Worm (Caenorhabditis elegans): ENCODE data around the gene F41G3.19.

F41G3.19 gene

DNA sequence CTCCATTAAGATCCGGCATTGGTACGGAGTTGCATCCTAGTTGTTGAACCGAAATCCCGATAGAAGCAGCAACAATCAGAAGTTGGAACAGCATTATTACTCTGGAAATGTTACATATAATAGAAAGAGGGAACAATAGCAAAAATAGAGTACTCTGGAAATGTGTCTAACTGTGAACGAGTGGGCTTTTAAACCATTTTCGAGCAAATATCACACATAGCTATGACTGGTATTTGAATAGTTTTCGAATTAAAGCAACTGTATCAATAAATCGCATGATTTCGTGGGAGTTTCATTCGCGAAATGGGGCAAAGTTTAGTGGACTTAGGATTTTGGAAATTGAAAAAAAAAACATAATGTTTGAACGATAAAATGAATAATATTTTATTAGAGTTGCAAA, 2.5 kb downstream of the F41G3.19 start, which contains the start of gene F41G3.10:
Gene F41G3.10, minus strand, starts transcription at position 101 of the 400 bp plus-strand sequence.
- TF ChIP-seq Y53F4B.3 (GFP tag; IDR thresholded peaks at IDR 0.05): no peak
- no peak for TF ChIP-seq nhr-80 (tag; optimal IDR thresholded peaks at IDR 0.05)
- no peak for TF ChIP-seq fkh-3 (tag; optimal IDR thresholded peaks at IDR 0.05)
- no peak for TF ChIP-seq ekl-4 (GFP tag; IDR thresholded peaks at IDR 0.05)
- TF ChIP-seq ceh-27 (GFP tag; optimal IDR thresholded peaks at IDR 0.05): no peak
- no peak for TF ChIP-seq madf-8 (GFP tag; conservative IDR thresholded peaks at IDR 0.05)
- TF ChIP-seq egl-18 (GFP tag; IDR thresholded peaks at IDR 0.05): no peak
- no peak for TF ChIP-seq nhr-90 (tag; optimal IDR thresholded peaks at IDR 0.05)
- TF ChIP-seq him-1 (tag; optimal IDR thresholded peaks at IDR 0.05): no peak
- no peak for TF ChIP-seq ztf-22 (GFP tag; optimal IDR thresholded peaks at IDR 0.05)
- no peak for TF ChIP-seq ztf-25 (GFP tag; IDR thresholded peaks at IDR 0.05)
- no peak for TF ChIP-seq B0261.1 (tag; optimal IDR thresholded peaks at IDR 0.05)
- TF ChIP-seq attf-5 (GFP tag; optimal IDR thresholded peaks at IDR 0.05): no peak
- TF ChIP-seq pha-4 (tag; optimal IDR thresholded peaks at IDR 0.05): no peak
- TF ChIP-seq hmg-1.2 (GFP tag; IDR thresholded peaks at IDR 0.05): no peak

DNA sequence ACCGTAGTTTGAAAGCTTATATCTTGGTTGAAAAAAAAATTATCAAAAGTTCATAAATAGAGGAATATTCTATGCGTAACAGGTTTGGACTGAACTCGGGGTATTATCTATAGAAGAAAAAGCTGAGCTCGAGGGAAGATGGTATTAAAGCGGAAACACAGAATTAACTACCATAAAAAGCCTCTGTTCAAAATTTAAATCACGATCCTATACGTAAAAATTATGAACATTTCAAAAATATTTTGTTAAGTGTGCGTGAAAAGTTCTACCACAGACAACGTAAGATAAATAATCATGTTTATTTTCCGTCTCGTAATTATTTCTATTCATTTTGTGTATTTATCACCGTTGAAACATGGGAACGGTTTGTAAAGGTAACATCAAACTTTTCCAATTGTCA, 5.5 kb downstream of the F41G3.19 start, which contains the start of gene F41G3.5:
Gene F41G3.5, plus strand, starts transcription at position 301 of the 400 bp plus-strand sequence.
- TF ChIP-seq D2030.7 (GFP tag; IDR thresholded peaks at IDR 0.05) (no peak), pha-4 (tag; optimal IDR thresholded peaks at IDR 0.05) (no peak), lsy-27 (tag; optimal IDR thresholded peaks at IDR 0.05; ENCODE audit: borderline replicate concordance, insufficient read depth) (no peak), Y79H2A.3 (GFP tag; conservative IDR thresholded peaks at IDR 0.05) (no peak), C17E4.6 (GFP tag; IDR thresholded peaks at IDR 0.05) (no peak), ceh-58 (GFP tag; IDR thresholded peaks at IDR 0.05) (no peak), hmg-1.2 (GFP tag; IDR thresholded peaks at IDR 0.05) (no peak), athp-1 (tag; optimal IDR thresholded peaks at IDR 0.05) (no peak), hrde-1 (tag; optimal IDR thresholded peaks at IDR 0.05; ENCODE audit: borderline replicate concordance) (no peak)

DNA sequence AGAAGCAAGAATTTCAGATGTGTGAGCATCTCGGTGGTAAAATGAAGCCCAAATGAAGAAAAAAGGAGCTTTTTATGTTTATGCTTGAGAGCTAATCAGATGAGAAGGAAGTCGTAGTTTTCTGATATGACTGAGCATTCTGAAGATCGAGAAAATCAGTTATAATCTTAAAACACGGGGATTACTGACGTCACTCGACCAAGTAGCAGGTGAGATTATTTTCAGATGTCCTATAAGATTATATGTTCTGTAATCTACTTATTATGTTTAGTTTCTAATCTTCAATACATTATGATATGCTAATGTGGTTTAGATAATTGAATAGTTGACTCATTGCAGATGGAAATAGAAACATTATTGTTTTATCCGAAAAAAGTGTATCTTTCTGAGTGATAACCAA, 6.1 kb downstream of the F41G3.19 start, which contains the start of gene ins-14:
Gene ins-14, minus strand, starts transcription at position 32 of the 400 bp plus-strand sequence.
- TF ChIP-seq ceh-27 (GFP tag; optimal IDR thresholded peaks at IDR 0.05): no peak
- TF ChIP-seq B0035.1 (tag; optimal IDR thresholded peaks at IDR 0.05): no peak
- no peak for TF ChIP-seq F33H1.4 (GFP tag; IDR thresholded peaks at IDR 0.05)
- no peak for TF ChIP-seq dox-1 (GFP tag; IDR thresholded peaks at IDR 0.05)
- no peak for TF ChIP-seq madf-6 (GFP tag; IDR thresholded peaks at IDR 0.05)
- no peak for TF ChIP-seq F39B2.1 (GFP tag; IDR thresholded peaks at IDR 0.05)
- no peak for TF ChIP-seq C17E4.6 (GFP tag; IDR thresholded peaks at IDR 0.05)
- no peak for TF ChIP-seq nhr-90 (tag; optimal IDR thresholded peaks at IDR 0.05)
- no peak for TF ChIP-seq lsy-27 (tag; optimal IDR thresholded peaks at IDR 0.05; ENCODE audit: borderline replicate concordance, insufficient read depth)
- TF ChIP-seq cebp-2 (GFP tag; IDR thresholded peaks at IDR 0.05): no peak
- TF ChIP-seq F23B12.7 (tag; optimal IDR thresholded peaks at IDR 0.05; ENCODE audit: insufficient read depth): no peak
- no peak for TF ChIP-seq atf-7 (tag; optimal IDR thresholded peaks at IDR 0.05)
- TF ChIP-seq egrh-3 (GFP tag; IDR thresholded peaks at IDR 0.05): no peak
- TF ChIP-seq die-1 (tag; optimal IDR thresholded peaks at IDR 0.05): no peak
- no peak for TF ChIP-seq dpl-1 (GFP tag; optimal IDR thresholded peaks at IDR 0.05)
- no peak for TF ChIP-seq ztf-22 (GFP tag; optimal IDR thresholded peaks at IDR 0.05)

DNA sequence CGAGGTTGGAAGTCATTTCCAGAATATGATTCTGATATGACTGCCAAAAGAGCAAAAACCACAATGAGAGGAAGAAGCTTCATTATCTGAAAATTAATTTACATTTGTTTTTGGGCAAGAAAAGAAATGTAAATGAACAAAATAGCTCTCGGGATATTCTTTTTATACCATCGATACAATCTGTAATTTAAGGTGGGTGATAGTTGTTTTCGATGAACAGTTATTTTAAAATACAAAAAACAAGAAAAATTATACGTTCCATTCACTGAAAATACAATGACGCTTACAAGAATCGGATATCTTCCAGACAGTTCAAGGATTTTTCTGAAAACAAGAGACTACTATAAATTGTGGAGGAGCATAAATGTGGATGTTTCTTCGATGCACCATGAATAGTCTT, 7.3 kb downstream of the F41G3.19 start, which contains the start of gene ins-15:
Gene ins-15, minus strand, starts transcription at position 101 of the 400 bp plus-strand sequence.
- TF ChIP-seq hsf-1 (GFP tag; IDR thresholded peaks at IDR 0.05): no peak
- no peak for TF ChIP-seq cebp-1 (GFP tag; IDR thresholded peaks at IDR 0.05)
- TF ChIP-seq cebp-1 (tag; optimal IDR thresholded peaks at IDR 0.05): no peak
- TF ChIP-seq nhr-120 (GFP tag; IDR thresholded peaks at IDR 0.05): no peak
- no peak for TF ChIP-seq lsy-27 (tag; optimal IDR thresholded peaks at IDR 0.05; ENCODE audit: borderline replicate concordance, insufficient read depth)
- no peak for TF ChIP-seq ets-4 (GFP tag; optimal IDR thresholded peaks at IDR 0.05)
- no peak for TF ChIP-seq rpc-1 (optimal IDR thresholded peaks at IDR 0.05)
- TF ChIP-seq rpc-1 (tag; optimal IDR thresholded peaks at IDR 0.05): no peak
- no peak for TF ChIP-seq ztf-22 (GFP tag; optimal IDR thresholded peaks at IDR 0.05)
- no peak for TF ChIP-seq nhr-179 (tag; optimal IDR thresholded peaks at IDR 0.05)
- no peak for TF ChIP-seq ccch-3 (GFP tag; optimal IDR thresholded peaks at IDR 0.05)

Data from whole organism, young adult.